Worm (Caenorhabditis elegans) whole organism, L4 larva: ENCODE measurements around the gene gnrr-2.

Source experiments
- Y5F2A.4 ChIP-seq: fragments of 200-800 bp; sonication (Bioruptor generic); optimal IDR thresholded peaks from 2 replicates; lab custom pipeline; 2018; ENCODE audit warnings: mild to moderate bottlenecking, missing genetic modification characterization, missing compliant biosample characterization
- aha-1 ChIP-seq: fragments of 150-350 bp; peaks from one replicate; lab custom pipeline; 2014; ENCODE audit warnings: missing biosample characterization, missing genetic modification characterization
- aly-2 ChIP-seq: sonication (generic microtip); optimal IDR thresholded peaks from 2 replicates; lab custom pipeline; 2018; ENCODE audit warnings: missing biosample characterization, missing genetic modification characterization
- ctbp-1 ChIP-seq: fragments of 200-800 bp; sonication (Bioruptor generic); IDR thresholded peaks from 2 replicates; pipeline ENCODE4 v1.3.6; 2022; ENCODE audit warnings: missing genetic modification reagents, missing genetic modification characterization, missing compliant biosample characterization
- daf-16 ChIP-seq, 3 experiments: sonication (generic microtip); optimal IDR thresholded peaks; 2 replicates each; lab custom pipeline; 2016 to 2017; ENCODE audit warnings: missing genetic modification characterization in 3 of 3, missing genetic modification reagents in 3 of 3, mild to moderate bottlenecking in 2 of 3, missing compliant biosample characterization in 2 of 3, missing biosample characterization in 1 of 3, moderate library complexity in 1 of 3
- daf-19 ChIP-seq: fragments of 200-800 bp; sonication (Bioruptor generic); conservative IDR thresholded peaks from 2 replicates; pipeline ENCODE4 v1.3.6; 2022; ENCODE audit warnings: missing genetic modification characterization, missing compliant biosample characterization
- daf-8 ChIP-seq: fragments of 200-800 bp; sonication (Bioruptor generic); IDR thresholded peaks from 2 replicates; pipeline ENCODE4 v1.3.6; 2022; ENCODE audit warnings: missing genetic modification characterization, missing compliant biosample characterization
- dmd-8 ChIP-seq: fragments of 200-800 bp; sonication (Bioruptor generic); IDR thresholded peaks from 2 replicates; pipeline ENCODE4 v1.3.6; 2022; ENCODE audit warnings: missing genetic modification characterization, missing compliant biosample characterization
- egl-27 ChIP-seq: sonication (generic microtip); optimal IDR thresholded peaks from 3 replicates; lab custom pipeline; 2017; ENCODE audit warnings: missing biosample characterization, missing genetic modification reagents, missing genetic modification characterization
- egl-43 ChIP-seq: fragments of 200-800 bp; sonication (Bioruptor generic); IDR thresholded peaks from 2 replicates; pipeline ENCODE4 v1.3.6; 2022; ENCODE audit warnings: missing genetic modification reagents, missing genetic modification characterization, missing compliant biosample characterization
- fkh-10 ChIP-seq: fragments of 150-350 bp; optimal IDR thresholded peaks from 2 replicates; lab custom pipeline; 2014; ENCODE audit warnings: missing biosample characterization, missing genetic modification reagents, missing genetic modification characterization
- fos-1 ChIP-seq: fragments of 150-350 bp; optimal IDR thresholded peaks from 2 replicates; lab custom pipeline; 2014; ENCODE audit warnings: missing biosample characterization, missing genetic modification characterization
- gei-8 ChIP-seq: fragments of 200-800 bp; sonication (Bioruptor generic); optimal IDR thresholded peaks from 2 replicates; lab custom pipeline; 2018; ENCODE audit warnings: mild to moderate bottlenecking, missing genetic modification characterization, missing compliant biosample characterization
- hlh-11 ChIP-seq: fragments of 200-800 bp; sonication (Bioruptor generic); optimal IDR thresholded peaks from 2 replicates; lab custom pipeline; 2018; ENCODE audit warnings: mild to moderate bottlenecking, missing genetic modification characterization, missing compliant biosample characterization
- lim-7 ChIP-seq: fragments of 200-800 bp; sonication (Bioruptor generic); IDR thresholded peaks from 2 replicates; pipeline ENCODE4 v1.3.6; 2022; ENCODE audit warnings: missing genetic modification characterization, missing compliant biosample characterization
- lin-15B ChIP-seq: fragments of 150-350 bp; sonication (generic microtip); optimal IDR thresholded peaks from 3 replicates; lab custom pipeline; 2014; ENCODE audit warnings: missing biosample characterization, missing genetic modification characterization
- madf-9 ChIP-seq: fragments of 200-800 bp; sonication (Bioruptor generic); conservative IDR thresholded peaks from 2 replicates; pipeline ENCODE4 v1.3.6; 2022; ENCODE audit warnings: missing genetic modification reagents, missing genetic modification characterization, missing compliant biosample characterization
- mdt-29 ChIP-seq: fragments of 200-800 bp; sonication (Bioruptor generic); IDR thresholded peaks from 2 replicates; pipeline ENCODE4 v1.3.6; 2022; ENCODE audit warnings: missing genetic modification reagents, missing genetic modification characterization, missing compliant biosample characterization
- mes-2 ChIP-seq: sonication (generic microtip); optimal IDR thresholded peaks from 2 replicates; lab custom pipeline; 2016; ENCODE audit warnings: missing genotype, mild to moderate bottlenecking, missing genetic modification characterization, missing compliant biosample characterization; ENCODE audit not compliant: poor library complexity, severe bottlenecking
- mxl-2 ChIP-seq: fragments of 200-800 bp; sonication (Bioruptor generic); conservative IDR thresholded peaks from 2 replicates; pipeline ENCODE4 v1.3.6; 2022; ENCODE audit warnings: missing genetic modification reagents, missing genetic modification characterization, missing compliant biosample characterization
- nhr-28 ChIP-seq: fragments of 150-350 bp; optimal IDR thresholded peaks from 2 replicates; lab custom pipeline; 2014; ENCODE audit warnings: missing biosample characterization, missing genetic modification characterization
- saeg-2 ChIP-seq: fragments of 200-800 bp; sonication (Bioruptor generic); IDR thresholded peaks from 2 replicates; pipeline ENCODE4 v1.3.6; 2022; ENCODE audit warnings: missing genetic modification reagents, missing genetic modification characterization, missing compliant biosample characterization
- set-16 ChIP-seq: fragments of 200-800 bp; sonication (Bioruptor generic); IDR thresholded peaks from 2 replicates; pipeline ENCODE4 v1.3.6; 2022; ENCODE audit warnings: missing genetic modification reagents, missing genetic modification characterization, missing compliant biosample characterization
- tra-1 ChIP-seq: fragments of 200-800 bp; sonication (Bioruptor generic); IDR thresholded peaks from 2 replicates; pipeline ENCODE4 v1.3.6; 2022; ENCODE audit warnings: missing genetic modification reagents, missing genetic modification characterization, missing compliant biosample characterization
- unc-39 ChIP-seq: sonication (generic microtip); optimal IDR thresholded peaks from 2 replicates; lab custom pipeline; 2017; ENCODE audit warnings: missing biosample characterization, missing genetic modification characterization
- unc-62 ChIP-seq, 3 experiments: fragments of 150-350 bp in 1 of 3; sonication (generic microtip); optimal IDR thresholded peaks in 2 of 3; peaks in 1 of 3; 1 replicate in 1 of 3; 2 replicates in 2 of 3; lab custom pipeline; 2014 to 2017; ENCODE audit warnings: missing biosample characterization in 3 of 3, missing genetic modification characterization in 3 of 3, missing genetic modification reagents in 3 of 3, missing genotype in 1 of 3
- vab-7 ChIP-seq: fragments of 200-800 bp; sonication (Bioruptor generic); IDR thresholded peaks from 2 replicates; pipeline ENCODE4 v1.3.6; 2022; ENCODE audit warnings: missing genetic modification reagents, missing genetic modification characterization, missing compliant biosample characterization
- zip-2 ChIP-seq: fragments of 150-350 bp; optimal IDR thresholded peaks from 2 replicates; lab custom pipeline; 2014; ENCODE audit warnings: missing biosample characterization, missing genetic modification characterization
- ztf-11 ChIP-seq: fragments of 150-350 bp; optimal IDR thresholded peaks from 2 replicates; lab custom pipeline; 2014; ENCODE audit warnings: missing biosample characterization, missing genetic modification characterization

The gnrr-2 gene

DNA sequence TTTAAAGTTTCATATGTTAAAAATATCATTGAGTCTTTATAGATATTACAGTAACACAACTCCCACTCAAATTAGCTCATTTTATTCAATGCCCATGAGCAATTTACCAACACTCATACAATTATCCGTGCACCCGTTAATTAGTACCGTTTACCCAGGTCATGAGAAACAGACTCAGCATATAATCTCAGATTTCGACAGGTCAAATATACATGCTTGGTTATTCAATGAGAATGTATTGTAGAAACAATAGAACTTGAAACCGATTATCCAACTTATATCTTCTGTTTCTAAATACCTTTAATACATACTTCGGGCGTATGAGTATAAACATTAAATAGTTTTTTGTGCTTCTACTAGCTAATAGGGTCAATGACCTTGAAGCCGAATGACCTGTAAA lies 27.3 kb downstream of the gnrr-2 start:
- TF ChIP-seq lin-15B (tag; lab: Kevin White, UChicago) (no peak), mxl-2 (GFP tag; lab: Robert Waterston, UW) (no peak), zip-2 (tag; lab: Kevin White, UChicago) (no peak), hlh-11 (tag; lab: Kevin White, UChicago) (no peak), aly-2 (no peak), gei-8 (GFP tag; lab: Kevin White, UChicago) (no peak), lim-7 (no peak), egl-43 (no peak), unc-39 (tag; lab: Kevin White, UChicago) (no peak), ctbp-1 (GFP tag; lab: Robert Waterston, UW) (no peak), fos-1 (tag; lab: Kevin White, UChicago) (no peak), tra-1 (GFP tag; lab: Robert Waterston, UW) (no peak), dmd-8 (GFP tag; lab: Robert Waterston, UW) (no peak), daf-19 (GFP tag; lab: Robert Waterston, UW) (no peak), egl-27 (no peak), vab-7 (GFP tag; lab: Robert Waterston, UW) (no peak)

ce11 chrV:14437355-14437754 lies 28.5 kb downstream of the gnrr-2 start:
- TF ChIP-seq aha-1 (tag; lab: Kevin White, UChicago) (peak; percentile 11), mdt-29 (no peak)

DNA sequence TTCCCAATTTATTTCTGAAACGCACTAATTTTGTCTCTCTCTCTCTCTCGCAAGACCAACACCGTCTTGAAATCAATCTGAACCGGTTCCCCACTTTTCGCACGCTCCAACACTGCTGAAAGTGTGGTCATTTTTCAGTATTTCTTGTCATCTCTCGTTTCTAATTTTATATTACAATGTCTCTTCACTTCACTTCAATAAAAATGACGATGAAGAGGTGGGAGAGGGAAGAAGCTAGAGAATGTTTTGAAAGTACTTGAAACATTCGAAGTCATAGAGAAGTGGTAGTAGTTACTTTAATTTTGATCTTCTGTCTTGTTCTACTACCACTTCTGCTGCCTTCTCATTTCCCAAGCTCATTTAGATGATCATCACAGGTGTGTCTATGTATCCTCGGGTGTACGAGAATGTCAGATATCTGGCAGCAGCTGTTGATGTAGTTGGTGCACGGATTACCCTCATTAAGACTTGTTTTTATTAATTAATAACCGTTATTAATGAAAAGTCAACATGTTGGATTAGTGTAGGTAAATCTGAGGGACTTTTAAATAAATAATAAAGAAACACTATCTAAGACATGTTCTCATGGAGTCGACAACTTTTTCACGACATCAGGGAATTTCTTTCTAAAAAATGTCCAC lies 29.3 kb downstream of the gnrr-2 start:
- TF ChIP-seq unc-62 (GFP tag; optimal IDR thresholded peaks at IDR 0.05 in 1 of 2; lab: Kevin White, UChicago) = peak in 1 of 2 experiments; percentile 57
- TF ChIP-seq unc-62 (tag; optimal IDR thresholded peaks at IDR 0.05; lab: Kevin White, UChicago) = no peak
- peak; percentile 91 for TF ChIP-seq aha-1 (tag; lab: Kevin White, UChicago)
- no peak for TF ChIP-seq daf-16 (GFP tag; optimal IDR thresholded peaks at IDR 0.05; lab: Kevin White, UChicago)
- no peak for TF ChIP-seq daf-16 (tag; optimal IDR thresholded peaks at IDR 0.05; lab: Kevin White, UChicago)

ce11 chrV:14439236-14439635 lies 30.4 kb downstream of the gnrr-2 start:
- TF ChIP-seq aha-1 (tag; lab: Kevin White, UChicago) = peak; percentile 55
- TF ChIP-seq fos-1 (tag; lab: Kevin White, UChicago) = no peak
- peak in 1 of 2 experiments; percentile 97 for TF ChIP-seq unc-62 (GFP tag; optimal IDR thresholded peaks at IDR 0.05 in 1 of 2; lab: Kevin White, UChicago)
- TF ChIP-seq unc-62 (tag; optimal IDR thresholded peaks at IDR 0.05; lab: Kevin White, UChicago) = no peak
- TF ChIP-seq madf-9 = no peak

DNA sequence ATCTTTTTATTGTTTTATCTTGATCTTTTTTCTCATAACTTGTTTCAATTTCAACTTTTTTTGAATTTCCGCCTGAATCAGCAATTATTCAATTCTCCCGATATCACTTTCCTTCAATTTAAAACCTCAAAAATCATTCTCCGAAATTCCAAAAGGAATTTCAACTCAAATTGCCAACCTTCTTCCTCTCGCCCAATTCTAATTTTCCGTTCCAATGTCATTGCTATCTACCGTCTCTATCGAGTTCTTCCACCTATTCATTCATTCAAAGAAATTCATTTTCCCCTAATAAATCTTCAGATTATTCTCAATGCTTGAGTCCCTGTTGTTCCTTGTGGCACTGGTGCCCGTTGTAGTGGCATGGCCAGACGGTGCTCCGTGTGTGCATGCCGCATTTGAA lies 32.0 kb downstream of the gnrr-2 start, which contains the start of gene F23B12.4:
Gene F23B12.4, plus strand, starts transcription at position 301 of the 400 bp plus-strand sequence.
- TF ChIP-seq fkh-10 (GFP tag; lab: Kevin White, UChicago) (no peak), daf-8 (GFP tag; lab: Robert Waterston, UW) (no peak), ztf-11 (tag; lab: Kevin White, UChicago) (no peak), saeg-2 (GFP tag; lab: Robert Waterston, UW) (no peak), unc-39 (tag; lab: Kevin White, UChicago) (no peak), nhr-28 (no peak)
- TF ChIP-seq, all 104 proteins: peak for 0

- peak; percentile 53 for TF ChIP-seq mes-2
Observed at ce11 chrV:14443471-14444015, 34.7 kb downstream of the gnrr-2 start.

DNA sequence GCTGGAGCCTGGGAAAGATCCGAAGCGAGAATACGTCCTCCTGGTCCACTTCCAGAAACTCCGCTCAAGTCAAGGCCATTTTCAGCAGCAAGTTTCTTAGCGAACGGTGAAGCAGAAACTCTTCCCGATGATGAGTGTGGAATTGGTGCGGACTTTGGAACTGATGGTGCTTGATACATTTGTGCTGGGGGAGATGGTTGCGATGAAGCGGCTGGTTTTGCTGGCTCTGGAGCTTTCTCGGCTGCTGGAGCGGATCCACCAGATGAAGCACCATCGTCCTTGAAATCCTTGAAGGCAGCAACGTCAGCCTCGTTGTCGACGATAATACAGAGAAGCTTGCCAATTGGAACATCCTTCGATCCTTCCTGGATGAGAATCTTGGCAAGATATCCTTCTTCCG lies 37.6 kb downstream of the gnrr-2 start:
- TF ChIP-seq set-16 (peak; percentile 51), Y5F2A.4 (no peak)
